Worm (Caenorhabditis elegans) whole organism, L1 larva: ENCODE measurements around the gene F59E11.2.

Experiments used
- C16A3.4 ChIP-seq: fragments of 150-350 bp; optimal IDR thresholded peaks from 2 replicates; lab custom pipeline; 2014; ENCODE audit warnings: missing biosample characterization, missing genetic modification characterization
- aly-2 ChIP-seq: fragments of 150-350 bp; optimal IDR thresholded peaks from 2 replicates; lab custom pipeline; 2014; ENCODE audit warnings: missing biosample characterization, missing genetic modification characterization
- blmp-1 ChIP-seq: fragments of 150-350 bp; optimal IDR thresholded peaks from 2 replicates; lab custom pipeline; 2014; ENCODE audit warnings: missing biosample characterization, missing genetic modification characterization
- ceh-63 ChIP-seq: fragments of 200-800 bp; sonication (Bioruptor generic); optimal IDR thresholded peaks from 2 replicates; lab custom pipeline; 2018; ENCODE audit warnings: mild to moderate bottlenecking, missing genetic modification characterization, missing compliant biosample characterization
- ceh-8 ChIP-seq: fragments of 200-800 bp; sonication (Bioruptor generic); optimal IDR thresholded peaks from 2 replicates; lab custom pipeline; 2018; ENCODE audit warnings: mild to moderate bottlenecking, missing genetic modification characterization, moderate library complexity, missing compliant biosample characterization
- ceh-82 ChIP-seq, 3 experiments: fragments of 150-350 bp in 1 of 3; sonication (generic microtip) in 2 of 3; optimal IDR thresholded peaks; 2 replicates each; lab custom pipeline; 2014 to 2017; ENCODE audit warnings: missing biosample characterization in 3 of 3, missing genetic modification characterization in 3 of 3
- ceh-90 ChIP-seq: sonication (generic microtip); optimal IDR thresholded peaks from 2 replicates; lab custom pipeline; 2016; ENCODE audit warnings: missing genetic modification characterization, missing compliant biosample characterization
- efl-1 ChIP-seq, 4 experiments: fragments of 150-350 bp; optimal IDR thresholded peaks in 3 of 4; peaks in 1 of 4; 1 replicate in 1 of 4; 2 replicates in 3 of 4; lab custom pipeline; 2014; ENCODE audit warnings: missing biosample characterization in 2 of 4, missing genetic modification characterization in 2 of 4, missing genetic modification reagents in 2 of 4
- egl-27 ChIP-seq, 2 experiments: fragments of 150-350 bp in 1 of 2; sonication (generic microtip); optimal IDR thresholded peaks; 3 replicates each; lab custom pipeline; 2017 to 2018; ENCODE audit warnings: missing biosample characterization in 2 of 2, missing genetic modification characterization in 2 of 2, missing genetic modification reagents in 2 of 2
- elt-2 ChIP-seq: sonication (generic microtip); optimal IDR thresholded peaks from 2 replicates; lab custom pipeline; 2016; ENCODE audit warnings: missing genetic modification characterization, mild to moderate bottlenecking, inconsistent platforms, missing compliant biosample characterization, missing genetic modification reagents
- elt-3 ChIP-seq, 6 experiments: fragments of 150-350 bp in 1 of 6; sonication (generic microtip); optimal IDR thresholded peaks; 2 replicates each; lab custom pipeline; 2017 to 2018; ENCODE audit warnings: missing biosample characterization in 6 of 6, missing genetic modification characterization in 6 of 6, inconsistent platforms in 1 of 6
- fkh-10 ChIP-seq: sonication (generic microtip); optimal IDR thresholded peaks from 2 replicates; lab custom pipeline; 2017; ENCODE audit warnings: missing biosample characterization, missing genetic modification reagents, missing genetic modification characterization
- fkh-8 ChIP-seq: sonication (generic microtip); optimal IDR thresholded peaks from 2 replicates; lab custom pipeline; 2016; ENCODE audit warnings: mild to moderate bottlenecking, missing genetic modification characterization, missing compliant biosample characterization
- fos-1 ChIP-seq: fragments of 150-350 bp; optimal IDR thresholded peaks from 2 replicates; lab custom pipeline; 2014; ENCODE audit warnings: missing biosample characterization, missing genetic modification characterization
- hlh-4 ChIP-seq: sonication (generic microtip); optimal IDR thresholded peaks from 2 replicates; lab custom pipeline; 2016; ENCODE audit warnings: mild to moderate bottlenecking, missing genetic modification characterization, missing compliant biosample characterization
- irx-1 ChIP-seq: sonication (generic microtip); optimal IDR thresholded peaks from 2 replicates; lab custom pipeline; 2016; ENCODE audit warnings: missing genetic modification characterization, missing compliant biosample characterization
- jun-1 ChIP-seq: fragments of 150-350 bp; optimal IDR thresholded peaks from 2 replicates; lab custom pipeline; 2014; ENCODE audit warnings: missing biosample characterization, missing genetic modification reagents, missing genetic modification characterization
- lir-3 ChIP-seq: sonication (generic microtip); optimal IDR thresholded peaks from 2 replicates; lab custom pipeline; 2016; ENCODE audit warnings: mild to moderate bottlenecking, missing genetic modification characterization, moderate library complexity, missing compliant biosample characterization; ENCODE audit not compliant: poor library complexity
- mab-9 ChIP-seq: fragments of 200-800 bp; sonication (Bioruptor generic); IDR thresholded peaks from 2 replicates; pipeline ENCODE4 v1.3.6; 2022; ENCODE audit warnings: missing genetic modification reagents, missing genetic modification characterization, missing compliant biosample characterization
- mep-1 ChIP-seq: fragments of 150-350 bp; optimal IDR thresholded peaks from 2 replicates; lab custom pipeline; 2014; ENCODE audit warnings: missing biosample characterization, missing genetic modification characterization
- nhr-11 ChIP-seq: fragments of 150-350 bp; optimal IDR thresholded peaks from 2 replicates; lab custom pipeline; 2014; ENCODE audit warnings: missing biosample characterization, missing genetic modification characterization
- nhr-20 ChIP-seq: sonication (generic microtip); optimal IDR thresholded peaks from 2 replicates; lab custom pipeline; 2016; ENCODE audit warnings: mild to moderate bottlenecking, missing genetic modification characterization, missing compliant biosample characterization
- nhr-28 ChIP-seq: fragments of 150-350 bp; optimal IDR thresholded peaks from 2 replicates; lab custom pipeline; 2014; ENCODE audit warnings: missing biosample characterization, missing genetic modification characterization
- nhr-47 ChIP-seq: sonication (generic microtip); optimal IDR thresholded peaks from 2 replicates; lab custom pipeline; 2016; ENCODE audit warnings: mild to moderate bottlenecking, missing genetic modification characterization, moderate library complexity, missing compliant biosample characterization
- nhr-71 ChIP-seq: sonication (generic microtip); optimal IDR thresholded peaks from 2 replicates; lab custom pipeline; 2016; ENCODE audit warnings: mild to moderate bottlenecking, missing genetic modification characterization, moderate library complexity, missing compliant biosample characterization
- nhr-76 ChIP-seq: sonication (generic microtip); optimal IDR thresholded peaks from 2 replicates; lab custom pipeline; 2017; ENCODE audit warnings: missing biosample characterization, missing genetic modification characterization
- pax-3 ChIP-seq: fragments of 200-800 bp; sonication (Bioruptor generic); optimal IDR thresholded peaks from 2 replicates; lab custom pipeline; 2018; ENCODE audit warnings: mild to moderate bottlenecking, missing genetic modification characterization, moderate library complexity, missing compliant biosample characterization
- snpc-4 ChIP-seq: fragments of 150-350 bp; optimal IDR thresholded peaks from 2 replicates; lab custom pipeline; 2014; ENCODE audit warnings: missing biosample characterization, missing genetic modification characterization
- sox-4 ChIP-seq: sonication (generic microtip); optimal IDR thresholded peaks from 2 replicates; lab custom pipeline; 2016; ENCODE audit warnings: missing genetic modification characterization, missing compliant biosample characterization
- tbx-2 ChIP-seq: sonication (generic microtip); optimal IDR thresholded peaks from 2 replicates; lab custom pipeline; 2016; ENCODE audit warnings: missing genetic modification characterization, missing compliant biosample characterization
- unc-98 ChIP-seq: fragments of 200-800 bp; sonication (Bioruptor generic); IDR thresholded peaks from 2 replicates; pipeline ENCODE4 v1.3.6; 2022; ENCODE audit warnings: missing genetic modification characterization, missing compliant biosample characterization
- vab-15 ChIP-seq: sonication (generic microtip); optimal IDR thresholded peaks from 2 replicates; lab custom pipeline; 2017; ENCODE audit warnings: missing genotype, mild to moderate bottlenecking, missing genetic modification characterization, missing compliant biosample characterization
- zag-1 ChIP-seq: fragments of 150-350 bp; optimal IDR thresholded peaks from 2 replicates; lab custom pipeline; 2014; ENCODE audit warnings: missing biosample characterization, missing genetic modification characterization

F59E11.2 gene

DNA sequence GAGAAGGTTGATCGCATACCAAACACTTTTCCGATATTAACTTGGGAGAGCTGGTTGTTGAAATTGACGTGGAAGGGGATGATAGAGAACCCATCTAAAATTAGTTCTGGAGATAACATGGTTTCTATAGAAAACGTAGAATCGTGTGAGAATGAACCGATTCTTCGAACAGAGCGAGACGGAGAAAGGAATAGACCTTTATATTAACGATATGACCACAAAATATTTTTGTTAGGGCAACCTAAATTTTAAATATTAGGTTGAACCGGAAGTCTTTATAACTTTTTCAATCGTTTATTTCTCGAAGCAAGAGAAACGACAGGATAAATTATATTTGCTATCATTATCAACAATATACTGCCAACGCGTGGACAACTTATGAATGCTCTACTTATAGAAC, 35.2 kb upstream of the F59E11.2 start, which contains the start of gene nhr-219:
nhr-219 (minus strand) TSS at position 101 of the 400 bp plus-strand sequence.
- TF ChIP-seq C16A3.4 (tag; lab: Kevin White, UChicago) = no peak
- no peak for TF ChIP-seq lir-3 (tag; lab: Kevin White, UChicago)
- TF ChIP-seq nhr-76 = no peak
- no peak for TF ChIP-seq elt-3 (tag; optimal IDR thresholded peaks at IDR 0.05; lab: Kevin White, UChicago)

DNA sequence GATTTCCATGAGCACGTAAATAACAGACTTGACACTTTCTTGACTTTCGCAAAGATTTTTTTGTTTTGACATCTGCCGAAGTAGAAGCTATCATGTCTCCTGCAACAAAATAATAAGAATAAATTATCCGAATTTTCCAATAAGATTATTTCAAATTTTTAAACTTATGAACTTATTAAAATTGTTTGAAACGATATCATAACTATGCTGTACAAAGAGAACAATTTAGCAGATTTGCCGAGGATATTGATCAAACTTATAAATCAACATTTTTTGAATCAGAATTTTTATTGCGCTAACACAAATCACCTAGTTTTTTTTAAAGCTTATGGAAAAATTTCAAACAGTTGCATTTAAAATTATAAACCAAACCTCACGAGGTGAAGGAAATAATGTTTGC, 29.0 kb upstream of the F59E11.2 start, which contains the start of gene nhr-195:
nhr-195 (minus strand) TSS at position 101 of the 400 bp plus-strand sequence.
- TF ChIP-seq fkh-10 = no peak
- no peak for TF ChIP-seq lir-3 (tag; lab: Kevin White, UChicago)
- TF ChIP-seq ceh-82 (tag; optimal IDR thresholded peaks at IDR 0.05; lab: Kevin White, UChicago) = no peak
- no peak for TF ChIP-seq snpc-4 (tag; lab: Kevin White, UChicago)
- TF ChIP-seq aly-2 (tag; lab: Kevin White, UChicago) = no peak
- no peak for TF ChIP-seq tbx-2 (tag; lab: Kevin White, UChicago)
- TF ChIP-seq nhr-76 = no peak
- no peak for TF ChIP-seq sox-4
- no peak for TF ChIP-seq unc-98 (GFP tag; lab: Robert Waterston, UW)
- no peak for TF ChIP-seq fos-1 (tag; lab: Kevin White, UChicago)
- TF ChIP-seq nhr-11 (tag; lab: Kevin White, UChicago) = no peak
- no peak for TF ChIP-seq ceh-90 (tag; lab: Kevin White, UChicago)

DNA sequence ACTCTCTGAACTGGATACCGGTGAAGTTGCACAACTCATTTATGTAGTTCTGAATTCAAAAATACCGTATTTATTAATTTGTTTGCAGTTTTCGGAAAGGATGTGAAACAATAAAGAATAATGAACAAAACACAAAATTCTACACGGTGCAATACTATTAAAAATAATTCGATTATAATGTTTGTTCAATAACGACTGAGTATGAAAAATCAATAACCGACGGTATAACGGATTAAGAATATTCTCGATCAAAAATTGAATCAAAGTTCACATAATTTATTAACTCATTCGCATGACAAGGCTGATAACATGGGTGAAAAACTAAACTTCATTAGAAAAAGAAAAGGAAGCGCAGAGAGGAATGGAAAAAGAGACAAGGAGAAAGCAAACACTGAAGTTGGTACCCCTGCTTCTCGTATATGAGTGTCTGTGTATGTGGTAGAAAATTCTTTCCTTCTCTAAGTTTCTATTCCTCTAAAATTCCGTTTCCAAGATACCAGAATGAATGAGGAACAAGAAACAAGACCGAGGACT, 26.3 kb upstream of the F59E11.2 start, which contains the start of gene nhr-143:
nhr-143 (minus strand) TSS at position 51 of the 534 bp plus-strand sequence.
- TF ChIP-seq zag-1 (tag; lab: Kevin White, UChicago) (no peak), mep-1 (tag; lab: Kevin White, UChicago) (peak; percentile 7), vab-15 (tag; lab: Kevin White, UChicago) (no peak), hlh-4 (tag; lab: Kevin White, UChicago) (no peak), ceh-63 (GFP tag; lab: Kevin White, UChicago) (no peak), nhr-71 (peak; percentile 3), jun-1 (tag; lab: Kevin White, UChicago) (peak; percentile 2), blmp-1 (tag; lab: Kevin White, UChicago) (peak; percentile 40), elt-2 (tag; lab: Kevin White, UChicago) (peak; percentile 18)

DNA sequence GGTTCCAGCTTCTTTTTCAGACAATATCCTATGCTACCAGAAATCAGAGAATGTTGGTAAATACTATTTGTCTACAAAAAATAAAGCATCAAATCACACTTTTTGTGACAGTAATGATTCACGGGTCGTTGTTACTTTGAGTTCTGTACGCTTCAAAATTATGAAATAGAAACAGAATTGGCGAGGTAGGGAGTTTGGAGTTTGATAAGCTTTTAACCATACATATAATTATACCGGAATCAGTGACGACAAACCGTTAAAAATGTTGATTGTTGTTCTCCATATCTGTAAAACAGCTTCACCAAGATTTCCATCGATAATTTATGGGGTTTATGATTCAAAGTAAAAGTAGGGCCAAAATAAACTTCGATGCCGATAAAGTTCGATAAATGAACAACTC, 23.4 kb upstream of the F59E11.2 start:
- TF ChIP-seq efl-1 (optimal IDR thresholded peaks at IDR 0.05; lab: Kevin White, UChicago) (no peak), efl-1 (GFP tag; optimal IDR thresholded peaks at IDR 0.05 in 1 of 2; lab: Kevin White, UChicago) (peak in 1 of 2 experiments; percentile 62), mab-9 (GFP tag; lab: Robert Waterston, UW) (no peak)

DNA sequence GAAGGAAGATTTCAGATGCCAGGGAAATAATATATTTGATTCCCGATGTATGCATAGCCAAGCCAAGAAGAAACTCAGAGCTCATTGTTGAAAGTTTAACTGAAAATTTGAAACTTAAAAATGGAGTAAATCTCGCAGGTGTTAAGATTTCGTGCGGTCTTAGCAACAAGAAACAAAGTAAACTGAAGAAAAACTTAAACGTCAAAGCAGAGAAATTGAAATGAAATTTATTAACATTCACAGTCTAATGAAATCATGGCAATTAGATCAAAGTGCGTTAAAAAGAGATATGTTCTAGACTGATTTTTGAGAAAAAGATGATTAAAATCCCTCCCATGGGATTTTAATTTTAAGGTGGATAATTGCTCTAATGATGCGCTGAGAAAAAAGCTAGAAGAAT, 20.4 kb upstream of the F59E11.2 start, which contains the start of gene str-84:
str-84 (minus strand) TSS at position 101 of the 400 bp plus-strand sequence.
- TF ChIP-seq ceh-8 (GFP tag; lab: Kevin White, UChicago) (peak; percentile 83), fos-1 (tag; lab: Kevin White, UChicago) (no peak)

DNA sequence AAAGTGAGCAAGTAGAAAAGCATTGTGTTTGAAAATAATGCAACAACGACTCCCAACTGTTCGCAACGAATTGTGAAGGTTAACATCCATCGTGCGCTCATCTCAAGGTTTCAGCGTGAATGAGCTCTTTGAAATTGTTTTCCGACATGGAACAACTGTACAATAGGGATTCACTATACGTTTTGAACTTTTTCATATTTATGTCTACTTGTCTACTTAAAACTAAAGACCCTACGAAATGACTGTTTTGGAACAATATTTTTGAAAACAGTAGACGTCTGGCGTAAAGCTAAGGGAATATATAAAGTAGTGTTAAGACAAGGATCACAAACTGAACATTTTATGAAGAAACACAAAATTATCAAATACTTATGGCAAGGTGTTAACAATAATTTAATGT, 17.7 kb upstream of the F59E11.2 start, which contains the start of gene str-86:
str-86 (minus strand) TSS at position 101 of the 400 bp plus-strand sequence.
- TF ChIP-seq fkh-8 (tag; lab: Kevin White, UChicago) = no peak
- no peak for TF ChIP-seq vab-15 (tag; lab: Kevin White, UChicago)
- no peak for TF ChIP-seq nhr-47
- no peak for TF ChIP-seq efl-1 (optimal IDR thresholded peaks at IDR 0.05; lab: Kevin White, UChicago)
- TF ChIP-seq efl-1 (GFP tag; optimal IDR thresholded peaks at IDR 0.05 in 1 of 2; lab: Kevin White, UChicago) = no peak
- TF ChIP-seq nhr-28 (tag; lab: Kevin White, UChicago) = no peak
- no peak for TF ChIP-seq zag-1 (tag; lab: Kevin White, UChicago)
- TF ChIP-seq egl-27 (tag; optimal IDR thresholded peaks at IDR 0.05; lab: Kevin White, UChicago) = no peak
- no peak for TF ChIP-seq irx-1
- TF ChIP-seq nhr-20 = no peak
- TF ChIP-seq pax-3 (tag; lab: Kevin White, UChicago) = no peak
